Fruit fly (Drosophila melanogaster): ENCODE measurements around the gene CG43841.
A peak's percentile ranks its signal among the peaks of the same experiment; 100 is the strongest.

Gene CG43841

DNA sequence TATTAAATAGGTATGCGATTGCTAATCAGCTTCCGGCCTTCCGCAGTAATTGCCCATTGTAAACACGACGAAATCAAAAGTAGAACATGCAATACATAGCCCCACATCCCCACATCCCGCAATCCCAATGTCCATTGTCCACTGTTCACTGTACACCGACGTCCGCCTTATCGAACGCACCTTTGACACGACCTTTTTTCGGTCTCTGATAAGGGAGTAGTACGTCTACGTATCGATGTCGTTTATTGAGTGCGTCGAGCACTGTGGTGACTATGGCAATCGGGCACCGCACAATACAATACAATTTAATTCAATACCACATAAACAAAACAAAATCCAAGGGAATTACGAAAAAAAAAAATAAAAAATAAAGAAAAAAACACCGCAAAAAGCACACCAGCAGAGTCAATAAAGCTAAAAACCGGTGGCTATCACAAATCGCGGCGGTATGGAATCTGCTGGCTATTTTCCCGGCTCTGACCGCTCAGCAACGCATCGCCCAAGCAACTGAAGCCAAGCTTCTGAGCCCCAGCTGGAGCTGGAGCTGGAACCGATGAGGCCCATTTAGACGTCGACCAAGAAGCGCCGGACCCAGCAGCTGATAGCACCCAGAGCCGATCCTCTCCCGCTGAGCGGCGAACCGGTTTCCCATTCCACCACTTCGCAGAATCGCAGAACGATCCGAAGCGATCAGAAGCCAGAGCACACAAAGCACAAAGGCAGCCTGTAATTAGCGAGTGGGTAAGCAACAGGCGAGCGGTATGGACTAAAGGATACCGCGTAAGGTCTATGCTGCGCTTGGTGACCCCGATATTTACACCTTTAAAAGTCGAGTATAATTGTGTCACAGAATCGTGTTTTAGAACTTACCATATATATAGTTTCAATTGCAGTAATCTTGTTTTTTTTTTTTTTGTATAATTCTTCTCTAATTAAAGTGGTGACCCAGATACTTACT is 44.1 kb downstream of the CG43841 start, which contains the start of gene Hayan (continued):
- TF ChIP-seq Smox (GFP tag; optimal IDR thresholded peaks at IDR 0.05): peak; percentile 17
- peak; percentile 99 for TF ChIP-seq svp (GFP tag)
- TF ChIP-seq CG31627 (GFP tag; optimal IDR thresholded peaks at IDR 0.05): no peak
- TF ChIP-seq Ets96B (tag; optimal IDR thresholded peaks at IDR 0.05): peak; percentile 24
- TF ChIP-seq Sox102F (GFP tag; optimal IDR thresholded peaks at IDR 0.05): peak; percentile 46
- peak; percentile 29 for TF ChIP-seq spab (GFP tag; optimal IDR thresholded peaks at IDR 0.05)
- peak; percentile 64 for TF ChIP-seq Eip78C (GFP tag)
- no peak for TF ChIP-seq CG7368 (GFP tag; optimal IDR thresholded peaks at IDR 0.05)
- TF ChIP-seq CG8632 (GFP tag; optimal IDR thresholded peaks at IDR 0.05): no peak
- TF ChIP-seq Hr4 (GFP tag; optimal IDR thresholded peaks at IDR 0.05): no peak
- peak; percentile 20 for TF ChIP-seq CG3032 (tag; optimal IDR thresholded peaks at IDR 0.05)
- no peak for TF ChIP-seq CG3919 (GFP tag; optimal IDR thresholded peaks at IDR 0.05)
- no peak for TF ChIP-seq Blimp-1 (GFP tag; optimal IDR thresholded peaks at IDR 0.05)
- no peak for TF ChIP-seq salr (GFP tag; optimal IDR thresholded peaks at IDR 0.05)
- TF ChIP-seq OdsH (GFP tag; optimal IDR thresholded peaks at IDR 0.05): peak; percentile 6
- TF ChIP-seq Ets21C (GFP tag; optimal IDR thresholded peaks at IDR 0.05): no peak
- TF ChIP-seq CG6276 (GFP tag; optimal IDR thresholded peaks at IDR 0.05): peak; percentile 51
- TF ChIP-seq CG34406 (GFP tag; optimal IDR thresholded peaks at IDR 0.05): peak; percentile 17
- no peak for TF ChIP-seq acj6 (GFP tag; optimal IDR thresholded peaks at IDR 0.05)
- no peak for TF ChIP-seq Gug (GFP tag; IDR thresholded peaks at IDR 0.05)
- no peak for TF ChIP-seq Sox15 (GFP tag; optimal IDR thresholded peaks at IDR 0.05)
- no peak for TF ChIP-seq CG32006 (GFP tag; optimal IDR thresholded peaks at IDR 0.05)
- no peak for TF ChIP-seq cyc (GFP tag; optimal IDR thresholded peaks at IDR 0.05)
- peak; percentile 63; the same call in 2 of the 3 replicates for TF ChIP-seq CG6163 (GFP tag; IDR thresholded peaks at IDR 0.05)
- TF ChIP-seq net (GFP tag; optimal IDR thresholded peaks at IDR 0.05): peak; percentile 44
- TF ChIP-seq Sox14 (GFP tag; optimal IDR thresholded peaks at IDR 0.05): peak; percentile 23
- peak; percentile 33; the same call in 1 of the 2 replicates for TF ChIP-seq CG15336 (GFP tag; IDR thresholded peaks at IDR 0.05)
- TF ChIP-seq Eip75B (GFP tag; optimal IDR thresholded peaks at IDR 0.05): peak; percentile 27
- no peak for TF ChIP-seq CG11902 (GFP tag; optimal IDR thresholded peaks at IDR 0.05)
- TF ChIP-seq ss (GFP tag; optimal IDR thresholded peaks at IDR 0.05): peak; percentile 56 to 75
- TF ChIP-seq CG8119 (GFP tag; IDR thresholded peaks at IDR 0.05): peak; percentile 41; the same call in 1 of the 3 replicates
- TF ChIP-seq Eip93F (GFP tag; optimal IDR thresholded peaks at IDR 0.05): no peak
- TF ChIP-seq lz (GFP tag; optimal IDR thresholded peaks at IDR 0.05): no peak
- TF ChIP-seq CG1621 (tag; optimal IDR thresholded peaks at IDR 0.05): peak; percentile 93
- TF ChIP-seq CG6792 (GFP tag; optimal IDR thresholded peaks at IDR 0.05): peak; percentile 6
- peak; percentile 88 for TF ChIP-seq CG6854 (GFP tag; optimal IDR thresholded peaks at IDR 0.05)
- peak; percentile 44 for TF ChIP-seq CG8319 (GFP tag; optimal IDR thresholded peaks at IDR 0.05)
- no peak for TF ChIP-seq CG4318 (GFP tag; optimal IDR thresholded peaks at IDR 0.05)
- TF ChIP-seq Met (GFP tag; optimal IDR thresholded peaks at IDR 0.05): no peak
- no peak for TF ChIP-seq dac (GFP tag; optimal IDR thresholded peaks at IDR 0.05)

Measured in whole organism, prepupa.